Worm (Caenorhabditis elegans): ENCODE data around the gene W09G12.9.

The W09G12.9 gene

DNA sequence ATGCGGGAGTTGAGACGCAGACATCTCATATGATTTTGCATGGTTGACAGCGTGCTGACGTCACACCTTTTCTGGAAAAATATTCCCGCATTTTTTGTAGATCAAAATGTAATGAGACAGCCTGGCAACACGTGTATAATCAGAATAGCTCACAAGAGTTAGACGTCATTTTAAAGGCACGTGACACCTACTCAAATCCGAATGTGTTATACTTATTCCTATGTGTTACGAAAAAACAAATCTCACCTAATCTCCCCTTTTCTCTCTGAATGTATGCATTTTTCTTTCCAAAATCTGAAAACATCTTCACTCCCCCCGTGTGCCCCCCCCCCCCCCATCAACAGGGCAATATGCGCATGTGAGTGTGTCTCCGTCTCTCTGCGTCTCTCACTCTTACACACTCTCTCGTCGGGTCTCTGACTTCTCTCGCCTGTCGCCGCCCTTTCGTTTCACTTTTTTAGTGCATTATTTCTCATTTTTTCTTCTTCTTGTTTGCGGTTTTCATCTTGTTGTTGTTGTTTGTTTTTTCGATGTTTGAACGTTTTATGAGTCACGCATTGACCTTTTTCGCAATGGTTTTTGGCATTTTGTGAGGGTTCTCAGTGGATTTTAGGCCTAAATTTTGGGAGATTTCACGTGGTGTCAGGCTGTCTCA is 48.0 kb upstream of the W09G12.9 start (continued):
- no peak for TF ChIP-seq lin-38 (GFP tag; IDR thresholded peaks at IDR 0.05)
- no peak for TF ChIP-seq ceh-20 (GFP tag; IDR thresholded peaks at IDR 0.05)
- TF ChIP-seq fkh-10 (GFP tag; optimal IDR thresholded peaks at IDR 0.05), result no peak
- TF ChIP-seq F44E2.7 (GFP tag; IDR thresholded peaks at IDR 0.05), result no peak
- no peak for TF ChIP-seq zip-11 (GFP tag; IDR thresholded peaks at IDR 0.05)
- TF ChIP-seq unc-62 (GFP tag; optimal IDR thresholded peaks at IDR 0.05 in 1 of 2), result peak in 1 of 2 experiments; percentile 87
- no peak for TF ChIP-seq unc-62 (tag; optimal IDR thresholded peaks at IDR 0.05)
- TF ChIP-seq zag-1 (tag; optimal IDR thresholded peaks at IDR 0.05), result no peak
- no peak for TF ChIP-seq snpc-1.2 (GFP tag; IDR thresholded peaks at IDR 0.05)
- no peak for TF ChIP-seq nhr-25 (tag; optimal IDR thresholded peaks at IDR 0.05; ENCODE audit: borderline replicate concordance, insufficient read depth)
- TF ChIP-seq ztf-7 (tag; optimal IDR thresholded peaks at IDR 0.05), result no peak
- peak; percentile 88 for TF ChIP-seq hlh-30 (tag; optimal IDR thresholded peaks at IDR 0.05; ENCODE audit: insufficient read depth)
- TF ChIP-seq nhr-10 (tag; optimal IDR thresholded peaks at IDR 0.05), result no peak
- TF ChIP-seq gei-8 (GFP tag; optimal IDR thresholded peaks at IDR 0.05), result no peak
- no peak for TF ChIP-seq Y105C5A.15 (GFP tag; IDR thresholded peaks at IDR 0.05)
- no peak for TF ChIP-seq ama-1 (optimal IDR thresholded peaks at IDR 0.05)
- TF ChIP-seq madf-5 (GFP tag; IDR thresholded peaks at IDR 0.05), result no peak
- peak; percentile 40 for TF ChIP-seq dmd-6 (GFP tag; IDR thresholded peaks at IDR 0.05)
- TF ChIP-seq egl-43 (GFP tag; IDR thresholded peaks at IDR 0.05), result no peak
- TF ChIP-seq lin-15B (tag; optimal IDR thresholded peaks at IDR 0.05), result no peak
- TF ChIP-seq ceh-32 (tag; optimal IDR thresholded peaks at IDR 0.05; ENCODE audit: poor library complexity), result no peak
- peak; percentile 75 for TF ChIP-seq mxl-3 (GFP tag; optimal IDR thresholded peaks at IDR 0.05)
- TF ChIP-seq fos-1 (tag; optimal IDR thresholded peaks at IDR 0.05), result no peak
- TF ChIP-seq F37D6.2 (tag; optimal IDR thresholded peaks at IDR 0.05), result no peak
- no peak for TF ChIP-seq madf-9 (GFP tag; conservative IDR thresholded peaks at IDR 0.05)
- TF ChIP-seq egl-27 (tag; optimal IDR thresholded peaks at IDR 0.05), result no peak
- TF ChIP-seq snpc-4 (tag; optimal IDR thresholded peaks at IDR 0.05), result no peak
- peak; percentile 46 for TF ChIP-seq rbr-2 (tag; optimal IDR thresholded peaks at IDR 0.05)
- no peak for TF ChIP-seq ztf-11 (tag; optimal IDR thresholded peaks at IDR 0.05)
- peak; percentile 65 to 93 for TF ChIP-seq mdl-1 (tag; optimal IDR thresholded peaks at IDR 0.05)
- peak in 1 of 2 experiments; percentile 58 for TF ChIP-seq daf-16 (GFP tag; optimal IDR thresholded peaks at IDR 0.05)
- TF ChIP-seq daf-16 (tag; optimal IDR thresholded peaks at IDR 0.05), result peak; percentile 47
- peak; percentile 65 for TF ChIP-seq aha-1 (tag)
- TF ChIP-seq daf-12 (tag; optimal IDR thresholded peaks at IDR 0.05), result no peak
- no peak for TF ChIP-seq nhr-42 (GFP tag; IDR thresholded peaks at IDR 0.05)
- TF ChIP-seq Y75B8A.6 (GFP tag; IDR thresholded peaks at IDR 0.05), result no peak
- TF ChIP-seq mes-2 (tag; optimal IDR thresholded peaks at IDR 0.05; ENCODE audit: poor library complexity, severe bottlenecking), result no peak
- TF ChIP-seq nhr-48 (tag; optimal IDR thresholded peaks at IDR 0.05), result no peak
- TF ChIP-seq dmd-9 (GFP tag; IDR thresholded peaks at IDR 0.05), result no peak
- TF ChIP-seq skn-1 (tag; optimal IDR thresholded peaks at IDR 0.05), result no peak
- TF ChIP-seq T26A8.4 (GFP tag; IDR thresholded peaks at IDR 0.05), result no peak
- TF ChIP-seq tag-97 (GFP tag; IDR thresholded peaks at IDR 0.05), result no peak
- no peak for TF ChIP-seq lir-3 (tag; optimal IDR thresholded peaks at IDR 0.05)
- no peak for TF ChIP-seq ceh-28 (tag; optimal IDR thresholded peaks at IDR 0.05)
- no peak for TF ChIP-seq F49E8.2 (tag; optimal IDR thresholded peaks at IDR 0.05; ENCODE audit: borderline replicate concordance)
- TF ChIP-seq F26F4.8 (GFP tag; conservative IDR thresholded peaks at IDR 0.05), result no peak
- no peak for TF ChIP-seq lin-13 (GFP tag; optimal IDR thresholded peaks at IDR 0.05)
- TF ChIP-seq dpl-1 (GFP tag; optimal IDR thresholded peaks at IDR 0.05), result peak; percentile 29
- TF ChIP-seq duxl-1 (tag; optimal IDR thresholded peaks at IDR 0.05; ENCODE audit: poor library complexity), result no peak
- no peak for TF ChIP-seq php-3 (GFP tag; IDR thresholded peaks at IDR 0.05)
- TF ChIP-seq nhr-41 (GFP tag; IDR thresholded peaks at IDR 0.05), result no peak
- no peak for TF ChIP-seq daf-19 (GFP tag; conservative IDR thresholded peaks at IDR 0.05)
